Fruit fly (Drosophila melanogaster) whole organism, embryonic: ENCODE data around the gene CG1785.

Source experiments
- ATbp ChIP-seq: fragments of 200-800 bp; sonication (Bioruptor generic); optimal IDR thresholded peaks from 2 replicates; lab custom pipeline; 2017; ENCODE audit warnings: missing biosample characterization, mild to moderate bottlenecking, missing genetic modification characterization, missing genetic modification reagents
- CG6683 ChIP-seq: fragments of 200-800 bp; sonication (Bioruptor generic); optimal IDR thresholded peaks from 2 replicates; lab custom pipeline; 2017; ENCODE audit warnings: missing biosample characterization, mild to moderate bottlenecking, missing genetic modification characterization, missing genetic modification reagents

dm6 chrX:8714064-8715046, at the start of gene CG1785, which contains the start of gene CG2004:
- TF ChIP-seq ATbp (GFP tag; lab: Kevin White, UChicago), result peak; percentile 80
- peak; percentile 82 for TF ChIP-seq CG6683 (GFP tag; lab: Kevin White, UChicago)
